Worm (Caenorhabditis elegans) whole organism, L3 larva: ENCODE results near the gene F17E9.15.

Experiments used
- R02D3.7 ChIP-seq: fragments of 150-350 bp; optimal IDR thresholded peaks from 2 replicates; lab custom pipeline; 2014; ENCODE audit warnings: missing biosample characterization, missing genetic modification characterization
- ama-1 ChIP-seq: fragments of 150-350 bp; optimal IDR thresholded peaks from 2 replicates; lab custom pipeline; 2018
- fkh-10 ChIP-seq: sonication (generic microtip); optimal IDR thresholded peaks from 2 replicates; lab custom pipeline; 2017; ENCODE audit warnings: missing biosample characterization, missing genetic modification reagents, missing genetic modification characterization
- jun-1 ChIP-seq: fragments of 150-350 bp; optimal IDR thresholded peaks from 2 replicates; lab custom pipeline; 2014; ENCODE audit warnings: missing biosample characterization, missing genetic modification reagents, missing genetic modification characterization
- nhr-11 ChIP-seq: fragments of 150-350 bp; optimal IDR thresholded peaks from 2 replicates; lab custom pipeline; 2014; ENCODE audit warnings: missing biosample characterization, missing genetic modification characterization
- nhr-23 ChIP-seq: fragments of 150-350 bp; optimal IDR thresholded peaks from 2 replicates; lab custom pipeline; 2014; ENCODE audit warnings: missing biosample characterization, missing genetic modification reagents, missing genetic modification characterization
- nhr-67 ChIP-seq: fragments of 150-350 bp; optimal IDR thresholded peaks from 2 replicates; lab custom pipeline; 2014; ENCODE audit warnings: missing biosample characterization, missing genetic modification characterization
- nhr-76 ChIP-seq: fragments of 150-350 bp; sonication (generic microtip); optimal IDR thresholded peaks from 5 replicates; lab custom pipeline; 2014; ENCODE audit warnings: missing biosample characterization, missing genetic modification characterization
- nhr-77 ChIP-seq: fragments of 150-350 bp; optimal IDR thresholded peaks from 2 replicates; lab custom pipeline; 2014; ENCODE audit warnings: missing biosample characterization, missing genetic modification characterization
- ztf-4 ChIP-seq: fragments of 150-350 bp; optimal IDR thresholded peaks from 2 replicates; lab custom pipeline; 2014; ENCODE audit warnings: missing biosample characterization, missing genetic modification characterization

DNA sequence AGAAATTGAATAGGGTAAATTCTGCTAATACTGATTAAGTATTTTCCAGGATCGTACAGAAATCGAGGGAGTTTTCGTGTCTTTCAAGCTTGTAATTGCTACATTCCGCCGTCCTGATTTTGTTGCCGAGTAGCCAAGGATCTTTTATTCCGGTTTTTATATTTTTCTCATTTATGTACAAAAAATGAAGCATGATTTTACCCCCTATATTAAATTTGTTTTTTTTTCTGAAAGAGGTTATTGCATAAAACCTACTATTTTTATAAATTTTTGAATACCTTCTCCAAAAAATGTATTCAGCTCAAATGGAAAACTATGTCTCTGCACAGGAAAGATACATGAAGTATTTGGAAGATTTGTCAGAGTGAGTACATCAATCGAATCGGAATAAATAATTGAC lies 47.6 kb upstream of the F17E9.15 start, which contains the start of gene F35H10.6:
- TF ChIP-seq R02D3.7 (tag; lab: Kevin White, UChicago), result no peak
- no peak for TF ChIP-seq ama-1
- TF ChIP-seq fkh-10 (GFP tag; lab: Kevin White, UChicago), result no peak
- TF ChIP-seq nhr-77, result no peak
- TF ChIP-seq nhr-67 (tag; lab: Kevin White, UChicago), result no peak
- no peak for TF ChIP-seq nhr-11 (tag; lab: Kevin White, UChicago)
- no peak for TF ChIP-seq ztf-4 (tag; lab: Kevin White, UChicago)
- TF ChIP-seq jun-1 (tag; lab: Kevin White, UChicago), result no peak
- no peak for TF ChIP-seq nhr-76 (tag; lab: Kevin White, UChicago)
- no peak for TF ChIP-seq nhr-23 (tag; lab: Kevin White, UChicago)
